Fruit fly (Drosophila melanogaster): ENCODE results near the gene CG1265.

The CG1265 gene

dm6 chr3L:4259102-4259558, 4.6 kb downstream of the CG1265 start, which contains the start of the genes CG15011 and CG1309 (continued):
- TF ChIP-seq Bdp1 (GFP tag; optimal IDR thresholded peaks at IDR 0.05) (peak; percentile 76), CG8290 (GFP tag; optimal IDR thresholded peaks at IDR 0.05) (peak; percentile 73), CG8290 (tag; optimal IDR thresholded peaks at IDR 0.05) (peak; percentile 41 to 78), unc-4 (GFP tag; IDR thresholded peaks at IDR 0.05; ENCODE audit: partially characterized antibody) (peak; percentile 48), CG12155 (GFP tag; optimal IDR thresholded peaks at IDR 0.05) (peak; percentile 87), CG9609 (GFP tag; optimal IDR thresholded peaks at IDR 0.05) (peak; percentile 82), CG17568 (GFP tag; optimal IDR thresholded peaks at IDR 0.05) (no peak), lbe (GFP tag; optimal IDR thresholded peaks at IDR 0.05) (peak; percentile 70), Asciz (GFP tag; optimal IDR thresholded peaks at IDR 0.05) (peak; percentile 56), CG11723 (GFP tag; optimal IDR thresholded peaks at IDR 0.05) (peak; percentile 23), D19A (tag; optimal IDR thresholded peaks at IDR 0.05) (peak; percentile 75), CG4730 (GFP tag; IDR thresholded peaks at IDR 0.05) (peak; percentile 43), CG6654 (GFP tag; optimal IDR thresholded peaks at IDR 0.05) (peak; percentile 39), insv (GFP tag; optimal IDR thresholded peaks at IDR 0.05) (peak; percentile 21 to 84), CG30431 (GFP tag; optimal IDR thresholded peaks at IDR 0.05) (peak; percentile 40), CG11398 (GFP tag; optimal IDR thresholded peaks at IDR 0.05) (peak; percentile 65), CG17612 (GFP tag; IDR thresholded peaks at IDR 0.05) (0 out of 2 replicates have a peak, but pooled peaks have one; percentile 6), CrebB (tag; optimal IDR thresholded peaks at IDR 0.05) (peak; percentile 65), pzg (GFP tag; optimal IDR thresholded peaks at IDR 0.05) (peak; percentile 65), cas (GFP tag; IDR thresholded peaks at IDR 0.05) (0 out of 2 replicates have a peak, but pooled peaks have one; percentile 31), CG12659 (GFP tag; optimal IDR thresholded peaks at IDR 0.05) (peak; percentile 84), Blimp-1 (GFP tag; optimal IDR thresholded peaks at IDR 0.05) (peak; percentile 77), YL-1 (GFP tag; optimal IDR thresholded peaks at IDR 0.05) (peak; percentile 90), disco-r (GFP tag; optimal IDR thresholded peaks at IDR 0.05) (peak; percentile 71), CG14441 (GFP tag; IDR thresholded peaks at IDR 0.05) (peak; percentile 83), ATbp (GFP tag; optimal IDR thresholded peaks at IDR 0.05) (peak; percentile 41), Fer2 (tag; optimal IDR thresholded peaks at IDR 0.05) (peak; percentile 78), Nf-YB (GFP tag; optimal IDR thresholded peaks at IDR 0.05) (peak; percentile 66), sisA (GFP tag; IDR thresholded peaks at IDR 0.05) (peak; percentile 84), CG11093 (GFP tag; IDR thresholded peaks at IDR 0.05) (no peak; the same call in 2 of the 3 replicates), D (optimal IDR thresholded peaks at IDR 0.05) (no peak), D (GFP tag; optimal IDR thresholded peaks at IDR 0.05) (peak; percentile 66), D19B (GFP tag; optimal IDR thresholded peaks at IDR 0.05) (peak; percentile 59), CG13123 (GFP tag; optimal IDR thresholded peaks at IDR 0.05) (peak; percentile 82), Ada2b (GFP tag; IDR thresholded peaks at IDR 0.05) (peak; percentile 76), Fer3 (tag; optimal IDR thresholded peaks at IDR 0.05) (peak; percentile 79), az2 (GFP tag; optimal IDR thresholded peaks at IDR 0.05) (peak; percentile 81), Optix (GFP tag; IDR thresholded peaks at IDR 0.05) (peak; percentile 69; the same call in 1 of the 3 replicates), CG8388 (GFP tag; optimal IDR thresholded peaks at IDR 0.05) (peak; percentile 84), ci (GFP tag; IDR thresholded peaks at IDR 0.05) (peak; percentile 81), lab (GFP tag; optimal IDR thresholded peaks at IDR 0.05) (peak; percentile 87), z (GFP tag; IDR thresholded peaks at IDR 0.05) (no peak), ftz-f1 (GFP tag; optimal IDR thresholded peaks at IDR 0.05) (no peak), gsb-n (tag; optimal IDR thresholded peaks at IDR 0.05) (peak; percentile 76), CG7271 (tag; optimal IDR thresholded peaks at IDR 0.05) (no peak), fu2 (GFP tag; optimal IDR thresholded peaks at IDR 0.05) (peak; percentile 81), pho (GFP tag; optimal IDR thresholded peaks at IDR 0.05) (peak; percentile 91), scrt (GFP tag; optimal IDR thresholded peaks at IDR 0.05) (peak; percentile 65), CG8089 (GFP tag; optimal IDR thresholded peaks at IDR 0.05) (peak; percentile 71), CG9437 (GFP tag; optimal IDR thresholded peaks at IDR 0.05) (peak; percentile 63), pum (GFP tag; optimal IDR thresholded peaks at IDR 0.05) (peak; percentile 86)
